Worm (Caenorhabditis elegans) whole organism, L4 larva: Measurements from ENCODE around the gene F43E2.11.
A peak's percentile ranks its signal among the peaks of the same experiment; 100 is the strongest.

ENCODE experiments used
- F10B5.3 ChIP-seq: sonication (generic microtip); optimal IDR thresholded peaks from 2 replicates; lab custom pipeline; 2016; ENCODE audit warnings: mild to moderate bottlenecking, missing genetic modification characterization, missing compliant biosample characterization
- F37D6.2 ChIP-seq: sonication (generic microtip); optimal IDR thresholded peaks from 2 replicates; lab custom pipeline; 2016; ENCODE audit warnings: mild to moderate bottlenecking, missing genetic modification characterization, missing compliant biosample characterization
- T26A8.4 ChIP-seq: fragments of 200-800 bp; sonication (Bioruptor generic); IDR thresholded peaks from 2 replicates; pipeline ENCODE4 v1.3.6; 2022; ENCODE audit warnings: missing genetic modification characterization, missing compliant biosample characterization
- Y105C5A.15 ChIP-seq: fragments of 200-800 bp; sonication (Bioruptor generic); IDR thresholded peaks from 2 replicates; pipeline ENCODE4 v1.3.6; 2022; ENCODE audit warnings: missing genetic modification characterization, missing compliant biosample characterization
- Y5F2A.4 ChIP-seq: fragments of 200-800 bp; sonication (Bioruptor generic); optimal IDR thresholded peaks from 2 replicates; lab custom pipeline; 2018; ENCODE audit warnings: mild to moderate bottlenecking, missing genetic modification characterization, missing compliant biosample characterization
- Y75B8A.6 ChIP-seq: fragments of 200-800 bp; sonication (Bioruptor generic); IDR thresholded peaks from 2 replicates; pipeline ENCODE4 v1.3.6; 2022; ENCODE audit warnings: missing genetic modification reagents, missing genetic modification characterization, missing compliant biosample characterization
- ZK546.5 ChIP-seq, 2 experiments: sonication (generic microtip); optimal IDR thresholded peaks; 2 replicates each; lab custom pipeline; 2017; ENCODE audit warnings: missing biosample characterization in 2 of 2, missing genetic modification characterization in 2 of 2
- aly-2 ChIP-seq: sonication (generic microtip); optimal IDR thresholded peaks from 2 replicates; lab custom pipeline; 2018; ENCODE audit warnings: missing biosample characterization, missing genetic modification characterization
- arid-1 ChIP-seq: fragments of 200-800 bp; sonication (Bioruptor generic); conservative IDR thresholded peaks from 2 replicates; pipeline ENCODE4 v1.3.6; 2022; ENCODE audit warnings: missing genetic modification reagents, missing genetic modification characterization, missing compliant biosample characterization
- attf-4 ChIP-seq: sonication (generic microtip); optimal IDR thresholded peaks from 3 replicates; lab custom pipeline; 2017; ENCODE audit warnings: missing biosample characterization, missing genetic modification characterization
- ceh-20 ChIP-seq: fragments of 200-800 bp; sonication (Bioruptor generic); IDR thresholded peaks from 2 replicates; pipeline ENCODE4 v1.3.6; 2022; ENCODE audit warnings: missing genetic modification reagents, missing genetic modification characterization, missing compliant biosample characterization
- ceh-62 ChIP-seq: sonication (generic microtip); optimal IDR thresholded peaks from 2 replicates; lab custom pipeline; 2017; ENCODE audit warnings: missing biosample characterization, missing genetic modification characterization
- ceh-82 ChIP-seq: sonication (generic microtip); optimal IDR thresholded peaks from 2 replicates; lab custom pipeline; 2017; ENCODE audit warnings: missing biosample characterization, missing genetic modification characterization
- ctbp-1 ChIP-seq: fragments of 200-800 bp; sonication (Bioruptor generic); IDR thresholded peaks from 2 replicates; pipeline ENCODE4 v1.3.6; 2022; ENCODE audit warnings: missing genetic modification reagents, missing genetic modification characterization, missing compliant biosample characterization
- daf-12 ChIP-seq: fragments of 150-350 bp; optimal IDR thresholded peaks from 2 replicates; lab custom pipeline; 2014; ENCODE audit warnings: missing biosample characterization, missing genetic modification reagents, missing genetic modification characterization
- daf-16 ChIP-seq, 3 experiments: sonication (generic microtip); optimal IDR thresholded peaks; 2 replicates each; lab custom pipeline; 2016 to 2017; ENCODE audit warnings: missing genetic modification characterization in 3 of 3, missing genetic modification reagents in 3 of 3, mild to moderate bottlenecking in 2 of 3, missing compliant biosample characterization in 2 of 3, missing biosample characterization in 1 of 3, moderate library complexity in 1 of 3
- daf-8 ChIP-seq: fragments of 200-800 bp; sonication (Bioruptor generic); IDR thresholded peaks from 2 replicates; pipeline ENCODE4 v1.3.6; 2022; ENCODE audit warnings: missing genetic modification characterization, missing compliant biosample characterization
- dpl-1 ChIP-seq: fragments of 150-350 bp; optimal IDR thresholded peaks from 2 replicates; lab custom pipeline; 2014; ENCODE audit warnings: missing biosample characterization, missing genetic modification reagents, missing genetic modification characterization
- dve-1 ChIP-seq: sonication (generic microtip); optimal IDR thresholded peaks from 2 replicates; lab custom pipeline; 2017; ENCODE audit warnings: antibody characterized with exemption, mild to moderate bottlenecking, missing genetic modification characterization, missing compliant biosample characterization; ENCODE audit not compliant: insufficient read depth
- egl-43 ChIP-seq: fragments of 200-800 bp; sonication (Bioruptor generic); IDR thresholded peaks from 2 replicates; pipeline ENCODE4 v1.3.6; 2022; ENCODE audit warnings: missing genetic modification reagents, missing genetic modification characterization, missing compliant biosample characterization
- hif-1 ChIP-seq, 2 experiments: sonication (generic microtip); optimal IDR thresholded peaks; 2 replicates each; lab custom pipeline; 2016 to 2017; ENCODE audit warnings: missing compliant biosample characterization in 2 of 2, missing genetic modification characterization in 2 of 2, missing genetic modification reagents in 2 of 2, missing genotype in 2 of 2, mild to moderate bottlenecking in 1 of 2
- hlh-11 ChIP-seq: fragments of 200-800 bp; sonication (Bioruptor generic); optimal IDR thresholded peaks from 2 replicates; lab custom pipeline; 2018; ENCODE audit warnings: mild to moderate bottlenecking, missing genetic modification characterization, missing compliant biosample characterization
- hmg-1.1 ChIP-seq: fragments of 200-800 bp; sonication (Bioruptor generic); IDR thresholded peaks from 2 replicates; pipeline ENCODE4 v1.3.6; 2022; ENCODE audit warnings: missing genetic modification reagents, missing genetic modification characterization, missing compliant biosample characterization
- lin-1 ChIP-seq: fragments of 200-800 bp; sonication (Bioruptor generic); IDR thresholded peaks from 2 replicates; pipeline ENCODE4 v1.3.6; 2022; ENCODE audit warnings: missing genetic modification reagents, missing genetic modification characterization, missing compliant biosample characterization
- lin-13 ChIP-seq: fragments of 150-350 bp; optimal IDR thresholded peaks from 2 replicates; lab custom pipeline; 2014; ENCODE audit warnings: missing biosample characterization, missing genetic modification reagents, missing genetic modification characterization
- lin-38 ChIP-seq: fragments of 200-800 bp; sonication (Bioruptor generic); IDR thresholded peaks from 2 replicates; pipeline ENCODE4 v1.3.6; 2022; ENCODE audit warnings: missing genetic modification reagents, missing genetic modification characterization, missing compliant biosample characterization
- lir-3 ChIP-seq: sonication (generic microtip); optimal IDR thresholded peaks from 2 replicates; lab custom pipeline; 2016; ENCODE audit warnings: mild to moderate bottlenecking, missing genetic modification characterization, missing compliant biosample characterization
- madf-9 ChIP-seq: fragments of 200-800 bp; sonication (Bioruptor generic); conservative IDR thresholded peaks from 2 replicates; pipeline ENCODE4 v1.3.6; 2022; ENCODE audit warnings: missing genetic modification reagents, missing genetic modification characterization, missing compliant biosample characterization
- mdt-29 ChIP-seq: fragments of 200-800 bp; sonication (Bioruptor generic); IDR thresholded peaks from 2 replicates; pipeline ENCODE4 v1.3.6; 2022; ENCODE audit warnings: missing genetic modification reagents, missing genetic modification characterization, missing compliant biosample characterization
- nhr-10 ChIP-seq: fragments of 150-350 bp; optimal IDR thresholded peaks from 2 replicates; lab custom pipeline; 2014; ENCODE audit warnings: missing biosample characterization, missing genetic modification characterization
- nhr-237 ChIP-seq: sonication (generic microtip); optimal IDR thresholded peaks from 2 replicates; lab custom pipeline; 2017; ENCODE audit warnings: missing biosample characterization, missing genetic modification characterization
- nhr-28 ChIP-seq: fragments of 150-350 bp; optimal IDR thresholded peaks from 2 replicates; lab custom pipeline; 2014; ENCODE audit warnings: missing biosample characterization, missing genetic modification characterization
- nhr-41 ChIP-seq: fragments of 200-800 bp; sonication (Bioruptor generic); IDR thresholded peaks from 2 replicates; pipeline ENCODE4 v1.3.6; 2022; ENCODE audit warnings: missing genetic modification reagents, missing genetic modification characterization, missing compliant biosample characterization
- nhr-42 ChIP-seq: fragments of 200-800 bp; sonication (Bioruptor generic); IDR thresholded peaks from 2 replicates; pipeline ENCODE4 v1.3.6; 2022; ENCODE audit warnings: missing genetic modification characterization, missing compliant biosample characterization
- nhr-6 ChIP-seq: fragments of 150-350 bp; optimal IDR thresholded peaks from 2 replicates; lab custom pipeline; 2014; ENCODE audit warnings: missing biosample characterization, missing genetic modification characterization
- nhr-76 ChIP-seq: fragments of 150-350 bp; optimal IDR thresholded peaks from 2 replicates; lab custom pipeline; 2014; ENCODE audit warnings: missing biosample characterization, missing genetic modification characterization
- nhr-77 ChIP-seq: fragments of 150-350 bp; optimal IDR thresholded peaks from 2 replicates; lab custom pipeline; 2014; ENCODE audit warnings: missing biosample characterization, missing genetic modification characterization
- php-3 ChIP-seq: fragments of 200-800 bp; sonication (Bioruptor generic); IDR thresholded peaks from 2 replicates; pipeline ENCODE4 v1.3.6; 2022; ENCODE audit warnings: missing genetic modification reagents, missing genetic modification characterization, missing compliant biosample characterization
- rbr-2 ChIP-seq: sonication (generic microtip); optimal IDR thresholded peaks from 2 replicates; lab custom pipeline; 2016; ENCODE audit warnings: missing genotype, missing genetic modification characterization, missing compliant biosample characterization
- saeg-2 ChIP-seq: fragments of 200-800 bp; sonication (Bioruptor generic); IDR thresholded peaks from 2 replicates; pipeline ENCODE4 v1.3.6; 2022; ENCODE audit warnings: missing genetic modification reagents, missing genetic modification characterization, missing compliant biosample characterization
- set-16 ChIP-seq: fragments of 200-800 bp; sonication (Bioruptor generic); IDR thresholded peaks from 2 replicates; pipeline ENCODE4 v1.3.6; 2022; ENCODE audit warnings: missing genetic modification reagents, missing genetic modification characterization, missing compliant biosample characterization
- skn-1 ChIP-seq: fragments of 150-350 bp; optimal IDR thresholded peaks from 2 replicates; lab custom pipeline; 2014; ENCODE audit warnings: missing biosample characterization, missing genetic modification characterization
- spr-3 ChIP-seq: fragments of 200-800 bp; sonication (Bioruptor generic); optimal IDR thresholded peaks from 2 replicates; lab custom pipeline; 2018; ENCODE audit warnings: mild to moderate bottlenecking, missing genetic modification characterization, missing compliant biosample characterization
- tra-1 ChIP-seq: fragments of 200-800 bp; sonication (Bioruptor generic); IDR thresholded peaks from 2 replicates; pipeline ENCODE4 v1.3.6; 2022; ENCODE audit warnings: missing genetic modification reagents, missing genetic modification characterization, missing compliant biosample characterization
- unc-39 ChIP-seq: sonication (generic microtip); optimal IDR thresholded peaks from 2 replicates; lab custom pipeline; 2017; ENCODE audit warnings: missing biosample characterization, missing genetic modification characterization
- unc-62 ChIP-seq, 3 experiments: fragments of 150-350 bp in 1 of 3; sonication (generic microtip); optimal IDR thresholded peaks in 2 of 3; peaks in 1 of 3; 1 replicate in 1 of 3; 2 replicates in 2 of 3; lab custom pipeline; 2014 to 2017; ENCODE audit warnings: missing biosample characterization in 3 of 3, missing genetic modification characterization in 3 of 3, missing genetic modification reagents in 3 of 3, missing genotype in 1 of 3
- zag-1 ChIP-seq: fragments of 150-350 bp; optimal IDR thresholded peaks from 2 replicates; lab custom pipeline; 2014; ENCODE audit warnings: missing biosample characterization, missing genetic modification characterization
- zfp-3 ChIP-seq: fragments of 200-800 bp; sonication (Bioruptor generic); conservative IDR thresholded peaks from 2 replicates; pipeline ENCODE4 v1.3.6; 2022; ENCODE audit warnings: missing genetic modification reagents, missing genetic modification characterization, missing compliant biosample characterization
- zip-2 ChIP-seq: fragments of 150-350 bp; optimal IDR thresholded peaks from 2 replicates; lab custom pipeline; 2014; ENCODE audit warnings: missing biosample characterization, missing genetic modification characterization
- ztf-11 ChIP-seq: fragments of 150-350 bp; optimal IDR thresholded peaks from 2 replicates; lab custom pipeline; 2014; ENCODE audit warnings: missing biosample characterization, missing genetic modification characterization
- ztf-7 ChIP-seq: fragments of 150-350 bp; optimal IDR thresholded peaks from 2 replicates; lab custom pipeline; 2014; ENCODE audit warnings: missing biosample characterization, missing genetic modification characterization

Gene F43E2.11

ce11 chrII:7392052-7392694, 22.1 kb upstream of the F43E2.11 start (continued):
- TF ChIP-seq ctbp-1 (peak; percentile 42; the same call in 1 of the 2 replicates), zag-1 (tag; lab: Kevin White, UChicago) (no peak), nhr-6 (tag; lab: Kevin White, UChicago) (no peak), tra-1 (GFP tag; lab: Robert Waterston, UW) (0 out of 2 replicates have a peak, but pooled peaks have one; percentile 42), set-16 (GFP tag; lab: Robert Waterston, UW) (no peak), ceh-62 (tag; lab: Kevin White, UChicago) (no peak), mdt-29 (no peak), hif-1 (tag; optimal IDR thresholded peaks at IDR 0.05; lab: Kevin White, UChicago) (peak in 1 of 2 experiments; percentile 48), F37D6.2 (tag; lab: Kevin White, UChicago) (no peak), arid-1 (no peak), unc-39 (tag; lab: Kevin White, UChicago) (no peak), ZK546.5 (tag; optimal IDR thresholded peaks at IDR 0.05; lab: Kevin White, UChicago) (no peak), dpl-1 (GFP tag; lab: Kevin White, UChicago) (no peak), egl-43 (GFP tag; lab: Robert Waterston, UW) (no peak), dve-1 (tag; lab: Kevin White, UChicago) (peak; percentile 72), rbr-2 (tag; lab: Kevin White, UChicago) (peak; percentile 44), ceh-20 (GFP tag; lab: Robert Waterston, UW) (peak; percentile 46; the same call in 1 of the 2 replicates), spr-3 (GFP tag; lab: Kevin White, UChicago) (no peak), ztf-7 (peak; percentile 50), zip-2 (tag; lab: Kevin White, UChicago) (peak; percentile 93), lin-13 (GFP tag; lab: Kevin White, UChicago) (peak; percentile 42), nhr-76 (tag; lab: Kevin White, UChicago) (no peak), Y75B8A.6 (no peak), hlh-11 (tag; lab: Kevin White, UChicago) (peak; percentile 85), attf-4 (tag; lab: Kevin White, UChicago) (no peak), daf-16 (GFP tag; optimal IDR thresholded peaks at IDR 0.05; lab: Kevin White, UChicago) (no peak), daf-16 (tag; optimal IDR thresholded peaks at IDR 0.05; lab: Kevin White, UChicago) (peak; percentile 42), nhr-42 (GFP tag; lab: Robert Waterston, UW) (no peak), Y5F2A.4 (GFP tag; lab: Kevin White, UChicago) (no peak), nhr-77 (tag; lab: Kevin White, UChicago) (peak; percentile 28), saeg-2 (no peak), Y105C5A.15 (no peak), daf-8 (GFP tag; lab: Robert Waterston, UW) (no peak), nhr-41 (GFP tag; lab: Robert Waterston, UW) (peak; percentile 67; the same call in 1 of the 2 replicates), aly-2 (tag; lab: Kevin White, UChicago) (no peak), ceh-82 (tag; lab: Kevin White, UChicago) (no peak), daf-12 (tag; lab: Kevin White, UChicago) (no peak), F10B5.3 (no peak), T26A8.4 (GFP tag; lab: Robert Waterston, UW) (peak; percentile 62), nhr-10 (no peak), hmg-1.1 (GFP tag; lab: Robert Waterston, UW) (peak; percentile 77), zfp-3 (no peak), skn-1 (tag; lab: Kevin White, UChicago) (no peak), lin-38 (GFP tag; lab: Robert Waterston, UW) (peak; percentile 29; the same call in 1 of the 2 replicates), madf-9 (no peak), lir-3 (no peak), ztf-11 (tag; lab: Kevin White, UChicago) (no peak), nhr-237 (no peak), lin-1 (no peak), php-3 (GFP tag; lab: Robert Waterston, UW) (no peak), nhr-28 (tag; lab: Kevin White, UChicago) (peak; percentile 78), unc-62 (GFP tag; optimal IDR thresholded peaks at IDR 0.05 in 1 of 2; lab: Kevin White, UChicago) (peak in 1 of 2 experiments; percentile 94), unc-62 (tag; optimal IDR thresholded peaks at IDR 0.05; lab: Kevin White, UChicago) (no peak)
